Worm (Caenorhabditis elegans) whole organism, early embryonic: Measurements from ENCODE around the gene clec-149.

Experiments
- B0310.2 ChIP-seq: sonication (generic microtip); optimal IDR thresholded peaks from 2 replicates; lab custom pipeline; 2016; ENCODE audit warnings: mild to moderate bottlenecking, missing genetic modification characterization, missing compliant biosample characterization
- F13C5.2 ChIP-seq: sonication (generic microtip); optimal IDR thresholded peaks from 2 replicates; lab custom pipeline; 2017; ENCODE audit warnings: mild to moderate bottlenecking, missing genetic modification characterization, inconsistent platforms, missing compliant biosample characterization
- aly-1 ChIP-seq: sonication (generic microtip); optimal IDR thresholded peaks from 2 replicates; lab custom pipeline; 2016; ENCODE audit warnings: missing genetic modification characterization, missing compliant biosample characterization
- ama-1 ChIP-seq: fragments of 150-350 bp; optimal IDR thresholded peaks from 2 replicates; lab custom pipeline; 2014
- ceh-13 ChIP-seq: fragments of 200-800 bp; sonication (Bioruptor generic); optimal IDR thresholded peaks from 2 replicates; lab custom pipeline; 2018; ENCODE audit warnings: mild to moderate bottlenecking, missing genetic modification characterization, missing compliant biosample characterization
- ceh-36 ChIP-seq: sonication (generic microtip); optimal IDR thresholded peaks from 2 replicates; lab custom pipeline; 2016; ENCODE audit warnings: missing genetic modification characterization, inconsistent platforms, missing compliant biosample characterization
- ets-7 ChIP-seq: sonication (generic microtip); optimal IDR thresholded peaks from 2 replicates; lab custom pipeline; 2016; ENCODE audit warnings: missing genotype, missing genetic modification characterization, missing compliant biosample characterization
- flt-1 ChIP-seq: fragments of 200-800 bp; sonication (Bioruptor generic); IDR thresholded peaks from 2 replicates; pipeline ENCODE4 v1.3.6; 2022; ENCODE audit warnings: missing genetic modification characterization, missing compliant biosample characterization
- hmbx-1 ChIP-seq: sonication (generic microtip); optimal IDR thresholded peaks from 2 replicates; lab custom pipeline; 2016; ENCODE audit warnings: mild to moderate bottlenecking, missing genetic modification characterization, missing compliant biosample characterization
- hmg-4 ChIP-seq: fragments of 200-800 bp; sonication (Bioruptor generic); optimal IDR thresholded peaks from 2 replicates; lab custom pipeline; 2018; ENCODE audit warnings: mild to moderate bottlenecking, missing genetic modification characterization, missing compliant biosample characterization
- hnd-1 ChIP-seq: sonication (generic microtip); optimal IDR thresholded peaks from 2 replicates; lab custom pipeline; 2016; ENCODE audit warnings: missing genetic modification characterization, missing compliant biosample characterization
- pes-1 ChIP-seq: fragments of 200-800 bp; sonication (Bioruptor generic); IDR thresholded peaks from 2 replicates; pipeline ENCODE4 v1.3.6; 2022; ENCODE audit warnings: missing genetic modification reagents, missing genetic modification characterization, missing compliant biosample characterization
- scrt-1 ChIP-seq: fragments of 200-800 bp; sonication (Bioruptor generic); IDR thresholded peaks from 2 replicates; pipeline ENCODE4 v1.3.6; 2022; ENCODE audit warnings: missing genetic modification characterization, missing compliant biosample characterization
- sea-1 ChIP-seq: fragments of 200-800 bp; sonication (Bioruptor generic); conservative IDR thresholded peaks from 2 replicates; pipeline ENCODE4 v1.3.6; 2022; ENCODE audit warnings: missing genetic modification characterization, missing compliant biosample characterization
- tbx-11 ChIP-seq: fragments of 200-800 bp; sonication (Bioruptor generic); IDR thresholded peaks from 2 replicates; pipeline ENCODE4 v1.3.6; 2022; ENCODE audit warnings: missing genetic modification characterization, missing compliant biosample characterization
- tbx-37 ChIP-seq: fragments of 200-800 bp; sonication (Bioruptor generic); conservative IDR thresholded peaks from 2 replicates; pipeline ENCODE4 v1.3.6; 2022; ENCODE audit warnings: missing genetic modification reagents, missing genetic modification characterization, missing compliant biosample characterization
- tra-4 ChIP-seq: sonication (generic microtip); optimal IDR thresholded peaks from 2 replicates; lab custom pipeline; 2017; ENCODE audit warnings: missing genetic modification characterization, missing compliant biosample characterization

The clec-149 gene

ce11 chrIII:819313-819712 lies 3.7 kb upstream of the clec-149 start:
- TF ChIP-seq hnd-1 (tag; lab: Kevin White, UChicago) (no peak), tbx-37 (GFP tag; lab: Robert Waterston, UW) (no peak), hmbx-1 (tag; lab: Kevin White, UChicago) (no peak), hmg-4 (GFP tag; lab: Kevin White, UChicago) (no peak), tra-4 (tag; lab: Kevin White, UChicago) (no peak)

DNA sequence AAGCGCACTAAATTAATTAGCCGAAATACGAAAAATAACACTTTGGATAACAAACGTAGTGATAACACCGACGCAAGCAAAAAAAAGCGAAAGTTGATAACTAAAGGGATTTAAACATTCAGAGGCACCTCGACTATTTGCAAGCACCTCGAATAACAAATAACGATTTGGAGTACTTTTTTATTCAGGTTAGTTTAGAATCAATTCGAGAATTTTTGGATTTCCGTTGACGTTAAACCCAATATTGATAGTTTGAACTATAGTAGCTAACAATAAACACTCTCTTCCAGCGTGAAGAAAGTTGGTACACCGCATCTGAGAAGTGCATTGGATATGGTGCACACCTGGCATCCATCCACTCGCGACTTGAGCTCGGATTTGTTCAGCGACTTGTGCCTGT lies 2.2 kb downstream of the clec-149 start:
- no peak for TF ChIP-seq sea-1
- TF ChIP-seq ceh-36 = no peak
- no peak for TF ChIP-seq scrt-1
- no peak for TF ChIP-seq hmg-4 (GFP tag; lab: Kevin White, UChicago)
- no peak for TF ChIP-seq tbx-11
- no peak for TF ChIP-seq hnd-1 (tag; lab: Kevin White, UChicago)
- TF ChIP-seq F13C5.2 = no peak
- TF ChIP-seq ceh-13 = no peak
- no peak for TF ChIP-seq pes-1
- no peak for TF ChIP-seq tbx-37 (GFP tag; lab: Robert Waterston, UW)
- TF ChIP-seq ama-1 (lab: Kevin White, UChicago) = no peak
- TF ChIP-seq aly-1 (tag; lab: Kevin White, UChicago) = no peak
- TF ChIP-seq ets-7 (tag; lab: Kevin White, UChicago) = no peak
- no peak for TF ChIP-seq B0310.2

ce11 chrIII:831961-832360 lies 8.9 kb downstream of the clec-149 start, which contains the start of gene ceeh-1:
Gene ceeh-1, minus strand, starts transcription at chrIII:832277.
- TF ChIP-seq aly-1 (tag; lab: Kevin White, UChicago) (no peak), scrt-1 (no peak), pes-1 (no peak), ama-1 (lab: Kevin White, UChicago) (no peak), tbx-11 (no peak), sea-1 (no peak), flt-1 (GFP tag; lab: Robert Waterston, UW) (no peak), hmbx-1 (tag; lab: Kevin White, UChicago) (no peak), ets-7 (tag; lab: Kevin White, UChicago) (no peak), B0310.2 (no peak), hnd-1 (tag; lab: Kevin White, UChicago) (no peak), tra-4 (tag; lab: Kevin White, UChicago) (no peak), hmg-4 (GFP tag; lab: Kevin White, UChicago) (no peak), ceh-36 (no peak), tbx-37 (GFP tag; lab: Robert Waterston, UW) (no peak), ceh-13 (no peak), F13C5.2 (no peak)

- no peak for TF ChIP-seq ets-7 (tag; lab: Kevin White, UChicago)
Observed at ce11 chrIII:832855-833504, 10.0 kb downstream of the clec-149 start, which contains the start of gene zip-2. Gene zip-2, plus strand, starts transcription at chrIII:832982.

DNA sequence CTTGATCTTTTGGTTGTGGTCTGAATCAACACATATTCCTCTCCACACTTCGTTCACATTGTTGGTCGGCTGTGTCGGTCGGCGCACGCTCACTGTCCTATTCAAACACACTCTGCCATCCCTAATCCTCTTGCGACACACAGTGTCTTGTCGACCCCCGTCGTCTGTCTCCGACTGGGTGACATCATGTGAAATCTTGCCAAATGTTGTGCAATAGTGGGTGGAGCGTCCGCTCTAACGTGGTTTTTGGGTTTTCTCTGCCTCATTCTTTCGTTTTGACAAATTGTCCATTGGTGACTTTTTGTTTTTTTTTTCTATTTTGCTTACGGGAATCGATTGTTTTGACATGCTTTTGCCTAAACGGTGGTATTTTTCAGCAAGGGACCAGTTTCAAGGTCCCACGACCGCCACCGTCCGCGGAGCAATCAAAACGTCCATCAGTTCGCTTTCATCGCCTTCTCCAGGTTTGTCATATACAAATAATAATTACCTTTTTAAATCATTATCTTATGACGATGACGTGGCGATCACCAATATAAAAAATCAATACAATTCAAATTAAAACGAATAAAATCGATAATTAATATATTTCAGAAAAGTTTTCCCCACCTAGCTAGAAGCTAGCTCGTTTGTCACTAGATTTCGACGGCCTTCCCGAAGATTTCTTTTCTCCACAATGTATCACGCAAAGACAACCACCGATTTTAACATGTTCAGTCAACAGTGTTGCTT lies 10.9 kb downstream of the clec-149 start:
- TF ChIP-seq pes-1 = no peak
- peak; percentile 76 for TF ChIP-seq hmg-4 (GFP tag; lab: Kevin White, UChicago)
- TF ChIP-seq ets-7 (tag; lab: Kevin White, UChicago) = no peak
- TF ChIP-seq ama-1 (lab: Kevin White, UChicago) = peak; percentile 16
- TF ChIP-seq tbx-37 (GFP tag; lab: Robert Waterston, UW) = 0 out of 2 replicates have a peak, but pooled peaks have one; percentile 13
- TF ChIP-seq sea-1 = 0 out of 2 replicates have a peak, but pooled peaks have one; percentile 53
- peak; percentile 54 for TF ChIP-seq flt-1 (GFP tag; lab: Robert Waterston, UW)
- TF ChIP-seq F13C5.2 = peak; percentile 48

DNA sequence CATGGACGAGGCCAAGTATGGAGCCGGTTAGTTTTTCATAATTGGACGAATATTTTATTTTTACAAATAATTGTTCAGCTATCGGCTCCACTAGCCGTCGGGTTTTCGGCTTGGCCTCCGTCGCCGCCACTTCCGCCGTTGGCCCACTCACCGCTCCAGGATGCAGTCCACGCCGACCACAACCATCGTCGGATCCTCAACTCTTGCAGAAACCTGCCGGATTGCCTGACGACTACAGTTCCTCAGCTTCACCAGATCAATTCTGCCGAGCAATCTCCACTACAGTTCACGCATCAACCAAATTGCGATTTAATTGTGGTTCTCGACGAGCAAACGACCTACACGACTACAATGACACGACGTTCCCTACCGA lies 11.4 kb downstream of the clec-149 start:
- TF ChIP-seq flt-1 (GFP tag; lab: Robert Waterston, UW) (no peak), ets-7 (tag; lab: Kevin White, UChicago) (no peak), aly-1 (tag; lab: Kevin White, UChicago) (no peak), ama-1 (lab: Kevin White, UChicago) (no peak), hmg-4 (GFP tag; lab: Kevin White, UChicago) (peak; percentile 18), tbx-11 (0 out of 2 replicates have a peak, but pooled peaks have one; percentile 11), sea-1 (no peak), hnd-1 (tag; lab: Kevin White, UChicago) (no peak), hmbx-1 (tag; lab: Kevin White, UChicago) (no peak)

- TF ChIP-seq ets-7 (tag; lab: Kevin White, UChicago) = no peak
- no peak for TF ChIP-seq flt-1 (GFP tag; lab: Robert Waterston, UW)
- TF ChIP-seq tbx-11 = no peak
Observed at ce11 chrIII:835208-835607, 12.2 kb downstream of the clec-149 start.

ce11 chrIII:835713-836278 lies 12.8 kb downstream of the clec-149 start:
- peak; percentile 49 for TF ChIP-seq hnd-1 (tag; lab: Kevin White, UChicago)
- TF ChIP-seq B0310.2 = peak; percentile 44
- TF ChIP-seq sea-1 = peak; percentile 75; the same call in 1 of the 2 replicates
- 0 out of 2 replicates have a peak, but pooled peaks have one; percentile 48 for TF ChIP-seq tbx-11
- TF ChIP-seq ama-1 (lab: Kevin White, UChicago) = peak; percentile 96
- peak; percentile 29; the same call in 1 of the 2 replicates for TF ChIP-seq flt-1 (GFP tag; lab: Robert Waterston, UW)
- peak; percentile 48 for TF ChIP-seq tra-4 (tag; lab: Kevin White, UChicago)
- peak; percentile 75 for TF ChIP-seq F13C5.2
- peak; percentile 62 for TF ChIP-seq ceh-36
- TF ChIP-seq hmg-4 (GFP tag; lab: Kevin White, UChicago) = peak; percentile 81
- peak; percentile 78; the same call in 1 of the 2 replicates for TF ChIP-seq scrt-1
- TF ChIP-seq ceh-13 = no peak
- no peak for TF ChIP-seq aly-1 (tag; lab: Kevin White, UChicago)
- peak; percentile 39 for TF ChIP-seq hmbx-1 (tag; lab: Kevin White, UChicago)
- peak; percentile 80; the same call in 1 of the 2 replicates for TF ChIP-seq pes-1
- TF ChIP-seq ets-7 (tag; lab: Kevin White, UChicago) = no peak
- peak; percentile 34; the same call in 1 of the 2 replicates for TF ChIP-seq tbx-37 (GFP tag; lab: Robert Waterston, UW)
